Worm (Caenorhabditis elegans): ENCODE results near the gene cdd-1.

The cdd-1 gene

ce11 chrX:8247088-8247487 lies 36.1 kb upstream of the cdd-1 start:
- TF ChIP-seq ztf-6 (GFP tag; IDR thresholded peaks at IDR 0.05) (no peak), madf-3 (GFP tag; IDR thresholded peaks at IDR 0.05) (0 out of 2 replicates have a peak, but pooled peaks have one; percentile 59)

DNA sequence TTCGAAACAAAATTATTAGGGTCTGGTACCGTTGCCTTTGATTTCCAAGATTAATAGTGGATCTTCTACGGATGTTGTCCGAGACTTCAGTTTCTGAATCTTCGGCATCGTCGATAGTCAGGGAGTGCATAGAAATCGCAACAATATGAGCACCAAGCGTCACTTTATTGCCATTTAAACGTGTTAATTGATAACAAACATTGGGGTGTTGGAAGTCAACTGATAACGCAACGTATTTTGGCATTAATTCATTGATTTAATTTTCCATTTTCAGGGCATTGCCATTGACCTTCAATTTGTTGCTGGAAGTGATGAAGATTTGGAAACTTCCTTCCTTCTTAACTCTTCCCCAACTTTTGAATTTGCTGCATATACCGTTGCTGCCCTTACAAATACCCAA lies 35.2 kb upstream of the cdd-1 start, which contains the start of gene kqt-2:
kqt-2 (minus strand) TSS at position 244 of the 400 bp plus-strand sequence.
- TF ChIP-seq nhr-80 (tag; optimal IDR thresholded peaks at IDR 0.05), result peak; percentile 75
- TF ChIP-seq let-607 (tag; optimal IDR thresholded peaks at IDR 0.05), result peak in 1 of 2 experiments; percentile 0
- peak; percentile 35; the same call in 1 of the 2 replicates for TF ChIP-seq dox-1 (GFP tag; IDR thresholded peaks at IDR 0.05)
- TF ChIP-seq efl-1 (GFP tag; optimal IDR thresholded peaks at IDR 0.05), result no peak

DNA sequence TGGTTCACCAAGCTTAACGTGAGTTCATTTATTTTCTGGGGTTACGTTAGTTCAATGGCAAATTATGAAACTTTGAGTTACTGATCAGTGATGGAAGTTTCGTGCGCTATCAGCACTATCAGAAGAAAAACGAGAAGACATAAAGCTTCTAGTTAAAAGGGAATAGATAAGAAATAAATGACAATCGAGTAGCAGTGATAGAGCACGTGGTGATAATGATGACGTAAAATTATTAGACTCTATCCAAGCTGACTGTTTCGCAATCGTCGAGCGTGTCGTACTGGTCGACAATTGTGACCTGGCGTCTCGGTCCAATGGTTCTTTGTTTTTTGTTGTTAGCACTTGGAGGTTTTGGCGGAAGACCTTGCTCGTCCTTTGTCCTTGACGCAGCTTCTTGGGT lies 32.2 kb upstream of the cdd-1 start:
- TF ChIP-seq ets-4 (GFP tag; optimal IDR thresholded peaks at IDR 0.05) (peak; percentile 65), cebp-1 (GFP tag; IDR thresholded peaks at IDR 0.05) (peak; percentile 90), cebp-1 (tag; optimal IDR thresholded peaks at IDR 0.05) (peak; percentile 94), nhr-120 (GFP tag; IDR thresholded peaks at IDR 0.05) (no peak), nhr-90 (tag; optimal IDR thresholded peaks at IDR 0.05) (peak; percentile 15), tbx-9 (tag; optimal IDR thresholded peaks at IDR 0.05; ENCODE audit: borderline replicate concordance) (no peak), nhr-80 (tag; optimal IDR thresholded peaks at IDR 0.05) (peak; percentile 93), let-526 (GFP tag; IDR thresholded peaks at IDR 0.05) (peak; percentile 70; the same call in 1 of the 2 replicates), atf-7 (tag; optimal IDR thresholded peaks at IDR 0.05) (peak; percentile 68), unc-62 (GFP tag; optimal IDR thresholded peaks at IDR 0.05) (peak; percentile 75), mxl-1 (tag; optimal IDR thresholded peaks at IDR 0.05) (no peak), ZK185.1 (tag; optimal IDR thresholded peaks at IDR 0.05; ENCODE audit: poor library complexity, severe bottlenecking) (peak; percentile 40), hsf-1 (GFP tag; IDR thresholded peaks at IDR 0.05) (0 out of 2 replicates have a peak, but pooled peaks have one; percentile 25), attf-3 (GFP tag; conservative IDR thresholded peaks at IDR 0.05) (no peak), tbp1 (GFP tag; optimal IDR thresholded peaks at IDR 0.05) (peak; percentile 25), pha-4 (tag; optimal IDR thresholded peaks at IDR 0.05) (peak; percentile 31), zfh-2 (GFP tag; conservative IDR thresholded peaks at IDR 0.05) (no peak)

- no peak for TF ChIP-seq cebp-1 (GFP tag; IDR thresholded peaks at IDR 0.05)
- TF ChIP-seq cebp-1 (tag; optimal IDR thresholded peaks at IDR 0.05), result peak; percentile 2
- no peak for TF ChIP-seq F39B2.1 (GFP tag; IDR thresholded peaks at IDR 0.05)
- no peak for TF ChIP-seq tbx-9 (tag; optimal IDR thresholded peaks at IDR 0.05; ENCODE audit: borderline replicate concordance)
- 0 out of 2 replicates have a peak, but pooled peaks have one; percentile 17 for TF ChIP-seq nfyb-1 (GFP tag; IDR thresholded peaks at IDR 0.05)
- no peak for TF ChIP-seq egl-44 (GFP tag; IDR thresholded peaks at IDR 0.05)
- no peak for TF ChIP-seq madf-8 (GFP tag; conservative IDR thresholded peaks at IDR 0.05)
- no peak for TF ChIP-seq B0336.3 (GFP tag; IDR thresholded peaks at IDR 0.05)
- TF ChIP-seq F33H1.4 (GFP tag; IDR thresholded peaks at IDR 0.05), result no peak
- no peak for TF ChIP-seq hrde-1 (tag; optimal IDR thresholded peaks at IDR 0.05; ENCODE audit: borderline replicate concordance)
- TF ChIP-seq mxl-1 (tag; optimal IDR thresholded peaks at IDR 0.05), result no peak
- TF ChIP-seq lag-1 (GFP tag; IDR thresholded peaks at IDR 0.05), result no peak
- peak; percentile 42 for TF ChIP-seq nhr-80 (tag; optimal IDR thresholded peaks at IDR 0.05)
Measured at ce11 chrX:8241906-8242305, 31.0 kb upstream of the cdd-1 start, which contains the start of gene endu-2. endu-2 (plus strand) TSS chrX:8242301.

DNA sequence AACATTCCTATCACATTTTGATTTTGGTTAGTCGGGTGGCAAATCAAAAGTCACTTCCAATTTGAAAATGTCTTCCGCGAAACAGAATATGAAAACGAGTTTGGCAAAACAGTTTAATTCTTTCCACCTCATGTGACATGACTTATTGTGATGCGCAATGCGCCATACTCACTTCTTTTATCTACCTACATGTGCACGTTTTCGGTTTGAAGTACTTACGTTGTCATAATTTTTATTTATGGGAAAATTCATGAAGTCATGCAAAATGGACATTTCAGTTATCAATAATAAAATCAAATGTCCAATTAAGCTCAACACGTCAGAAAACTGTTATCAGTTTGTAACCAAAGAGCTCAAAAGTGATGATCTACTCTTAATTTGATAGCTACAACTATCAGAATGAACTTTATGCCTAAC lies 27.7 kb upstream of the cdd-1 start:
- TF ChIP-seq hlh-26 (GFP tag; conservative IDR thresholded peaks at IDR 0.05) (no peak), C17E4.6 (GFP tag; IDR thresholded peaks at IDR 0.05) (no peak), nhr-90 (tag; optimal IDR thresholded peaks at IDR 0.05) (no peak), ztf-3 (GFP tag; optimal IDR thresholded peaks at IDR 0.05) (no peak), cebp-1 (GFP tag; IDR thresholded peaks at IDR 0.05) (no peak), cebp-1 (tag; optimal IDR thresholded peaks at IDR 0.05) (peak; percentile 11), F23B12.7 (tag; optimal IDR thresholded peaks at IDR 0.05; ENCODE audit: insufficient read depth) (no peak), unc-62 (GFP tag; optimal IDR thresholded peaks at IDR 0.05) (peak; percentile 6), nhr-80 (tag; optimal IDR thresholded peaks at IDR 0.05) (peak; percentile 60), dpl-1 (GFP tag; optimal IDR thresholded peaks at IDR 0.05) (no peak), ama-1 (optimal IDR thresholded peaks at IDR 0.05) (no peak), ama-1 (GFP tag; optimal IDR thresholded peaks at IDR 0.05) (no peak), B0336.3 (GFP tag; IDR thresholded peaks at IDR 0.05) (no peak)

Measured in whole organism, young adult.